Worm (Caenorhabditis elegans) whole organism, L1 larva: ENCODE data around the gene nhr-111.
A peak's percentile ranks its signal among the peaks of the same experiment; 100 is the strongest.

Source experiments
- C34B4.2 ChIP-seq: sonication (generic microtip); optimal IDR thresholded peaks from 2 replicates; lab custom pipeline; 2017; ENCODE audit warnings: mild to moderate bottlenecking, missing genetic modification characterization, missing compliant biosample characterization
- Y116A8C.19 ChIP-seq: sonication (generic microtip); optimal IDR thresholded peaks from 2 replicates; lab custom pipeline; 2016; ENCODE audit warnings: missing compliant biosample characterization, missing genetic modification characterization, borderline replicate concordance
- aha-1 ChIP-seq: fragments of 150-350 bp; optimal IDR thresholded peaks from 2 replicates; lab custom pipeline; 2014; ENCODE audit warnings: missing biosample characterization, missing genetic modification characterization
- ama-1 ChIP-seq: fragments of 150-350 bp; optimal IDR thresholded peaks from 2 replicates; lab custom pipeline; 2014
- blmp-1 ChIP-seq: fragments of 150-350 bp; optimal IDR thresholded peaks from 2 replicates; lab custom pipeline; 2014; ENCODE audit warnings: missing biosample characterization, missing genetic modification characterization
- ceh-63 ChIP-seq: fragments of 200-800 bp; sonication (Bioruptor generic); optimal IDR thresholded peaks from 2 replicates; lab custom pipeline; 2018; ENCODE audit warnings: mild to moderate bottlenecking, missing genetic modification characterization, missing compliant biosample characterization
- ceh-8 ChIP-seq: fragments of 200-800 bp; sonication (Bioruptor generic); optimal IDR thresholded peaks from 2 replicates; lab custom pipeline; 2018; ENCODE audit warnings: mild to moderate bottlenecking, missing genetic modification characterization, moderate library complexity, missing compliant biosample characterization
- dpl-1 ChIP-seq, 3 experiments: fragments of 150-350 bp in 2 of 3; sonication (generic microtip) in 1 of 3; optimal IDR thresholded peaks; 2 replicates each; lab custom pipeline; 2014 to 2017; ENCODE audit warnings: missing biosample characterization in 3 of 3, missing genetic modification characterization in 3 of 3, missing genetic modification reagents in 3 of 3
- egl-27 ChIP-seq, 2 experiments: fragments of 150-350 bp in 1 of 2; sonication (generic microtip); optimal IDR thresholded peaks; 3 replicates each; lab custom pipeline; 2017 to 2018; ENCODE audit warnings: missing biosample characterization in 2 of 2, missing genetic modification characterization in 2 of 2, missing genetic modification reagents in 2 of 2
- elt-2 ChIP-seq: sonication (generic microtip); optimal IDR thresholded peaks from 2 replicates; lab custom pipeline; 2016; ENCODE audit warnings: missing genetic modification characterization, mild to moderate bottlenecking, inconsistent platforms, missing compliant biosample characterization, missing genetic modification reagents
- elt-3 ChIP-seq, 6 experiments: fragments of 150-350 bp in 1 of 6; sonication (generic microtip); optimal IDR thresholded peaks; 2 replicates each; lab custom pipeline; 2017 to 2018; ENCODE audit warnings: missing biosample characterization in 6 of 6, missing genetic modification characterization in 6 of 6, inconsistent platforms in 1 of 6
- ets-5 ChIP-seq: fragments of 200-800 bp; sonication (Bioruptor generic); IDR thresholded peaks from 2 replicates; pipeline ENCODE4 v1.3.6; 2022; ENCODE audit warnings: missing genetic modification characterization, missing compliant biosample characterization
- fkh-4 ChIP-seq: sonication (generic microtip); optimal IDR thresholded peaks from 2 replicates; lab custom pipeline; 2016; ENCODE audit warnings: missing compliant biosample characterization, missing genetic modification characterization, borderline replicate concordance
- hlh-17 ChIP-seq: fragments of 200-800 bp; sonication (Bioruptor generic); optimal IDR thresholded peaks from 2 replicates; lab custom pipeline; 2018; ENCODE audit warnings: missing genetic modification characterization, mild to moderate bottlenecking, missing compliant biosample characterization, moderate library complexity, borderline replicate concordance
- lin-13 ChIP-seq: fragments of 150-350 bp; optimal IDR thresholded peaks from 2 replicates; lab custom pipeline; 2014; ENCODE audit warnings: missing biosample characterization, missing genetic modification reagents, missing genetic modification characterization
- lin-35 ChIP-seq, 2 experiments: fragments of 150-350 bp; optimal IDR thresholded peaks; 2 replicates each; lab custom pipeline; 2014; ENCODE audit warnings: missing biosample characterization in 2 of 2, missing genetic modification characterization in 2 of 2, missing genetic modification reagents in 2 of 2
- lin-39 ChIP-seq: fragments of 150-350 bp; optimal IDR thresholded peaks from 2 replicates; lab custom pipeline; 2014; ENCODE audit warnings: missing biosample characterization, missing genetic modification reagents, missing genetic modification characterization
- lsy-2 ChIP-seq, 2 experiments: fragments of 150-350 bp; optimal IDR thresholded peaks; 2 replicates each; lab custom pipeline; 2014; ENCODE audit warnings: missing biosample characterization in 2 of 2, missing genetic modification characterization in 2 of 2
- mdl-1 ChIP-seq, 2 experiments: fragments of 150-350 bp; optimal IDR thresholded peaks; 2 replicates each; lab custom pipeline; 2014 to 2017; ENCODE audit warnings: missing biosample characterization in 2 of 2, missing genetic modification characterization in 2 of 2, inconsistent platforms in 1 of 2
- mep-1 ChIP-seq: fragments of 150-350 bp; optimal IDR thresholded peaks from 2 replicates; lab custom pipeline; 2014; ENCODE audit warnings: missing biosample characterization, missing genetic modification characterization
- nhr-11 ChIP-seq: fragments of 150-350 bp; optimal IDR thresholded peaks from 2 replicates; lab custom pipeline; 2014; ENCODE audit warnings: missing biosample characterization, missing genetic modification characterization
- nhr-20 ChIP-seq: sonication (generic microtip); optimal IDR thresholded peaks from 2 replicates; lab custom pipeline; 2016; ENCODE audit warnings: mild to moderate bottlenecking, missing genetic modification characterization, missing compliant biosample characterization
- nhr-237 ChIP-seq: fragments of 150-350 bp; optimal IDR thresholded peaks from 2 replicates; lab custom pipeline; 2014; ENCODE audit warnings: missing biosample characterization, missing genetic modification characterization
- nhr-71 ChIP-seq: sonication (generic microtip); optimal IDR thresholded peaks from 2 replicates; lab custom pipeline; 2016; ENCODE audit warnings: mild to moderate bottlenecking, missing genetic modification characterization, moderate library complexity, missing compliant biosample characterization
- nhr-85 ChIP-seq: sonication (generic microtip); peaks from one replicate; lab custom pipeline; 2016; ENCODE audit warnings: missing genetic modification characterization, inconsistent platforms, missing compliant biosample characterization
- nhr-90 ChIP-seq: sonication (generic microtip); optimal IDR thresholded peaks from 2 replicates; lab custom pipeline; 2016; ENCODE audit warnings: mild to moderate bottlenecking, missing genetic modification characterization, missing compliant biosample characterization; ENCODE audit not compliant: poor library complexity
- pax-3 ChIP-seq: fragments of 200-800 bp; sonication (Bioruptor generic); optimal IDR thresholded peaks from 2 replicates; lab custom pipeline; 2018; ENCODE audit warnings: mild to moderate bottlenecking, missing genetic modification characterization, moderate library complexity, missing compliant biosample characterization
- pqm-1 ChIP-seq: sonication (generic microtip); optimal IDR thresholded peaks from 3 replicates; lab custom pipeline; 2017; ENCODE audit warnings: missing biosample characterization, missing genetic modification characterization
- rnt-1 ChIP-seq: sonication (generic microtip); optimal IDR thresholded peaks from 2 replicates; lab custom pipeline; 2016; ENCODE audit warnings: mild to moderate bottlenecking, missing genetic modification characterization, moderate library complexity, missing compliant biosample characterization
- snpc-4 ChIP-seq: fragments of 150-350 bp; optimal IDR thresholded peaks from 2 replicates; lab custom pipeline; 2014; ENCODE audit warnings: missing biosample characterization, missing genetic modification characterization
- snu-23 ChIP-seq: sonication (generic microtip); optimal IDR thresholded peaks from 2 replicates; lab custom pipeline; 2016; ENCODE audit warnings: missing genetic modification characterization, missing compliant biosample characterization
- sptf-1 ChIP-seq: fragments of 150-350 bp; optimal IDR thresholded peaks from 2 replicates; lab custom pipeline; 2014; ENCODE audit warnings: missing biosample characterization, missing genetic modification characterization
- sup-37 ChIP-seq: fragments of 200-800 bp; sonication (Bioruptor generic); optimal IDR thresholded peaks from 2 replicates; lab custom pipeline; 2018; ENCODE audit warnings: mild to moderate bottlenecking, missing genetic modification characterization, missing compliant biosample characterization
- tbx-2 ChIP-seq: sonication (generic microtip); optimal IDR thresholded peaks from 2 replicates; lab custom pipeline; 2016; ENCODE audit warnings: missing genetic modification characterization, missing compliant biosample characterization
- unc-30 ChIP-seq: sonication (generic microtip); optimal IDR thresholded peaks from 2 replicates; lab custom pipeline; 2017; ENCODE audit warnings: missing biosample characterization, missing genetic modification characterization
- unc-98 ChIP-seq: fragments of 200-800 bp; sonication (Bioruptor generic); IDR thresholded peaks from 2 replicates; pipeline ENCODE4 v1.3.6; 2022; ENCODE audit warnings: missing genetic modification characterization, missing compliant biosample characterization
- zip-4 ChIP-seq: fragments of 200-800 bp; sonication (Bioruptor generic); optimal IDR thresholded peaks from 2 replicates; lab custom pipeline; 2018; ENCODE audit warnings: mild to moderate bottlenecking, missing genetic modification characterization, moderate library complexity, missing compliant biosample characterization
- ztf-11 ChIP-seq, 2 experiments: sonication (generic microtip); optimal IDR thresholded peaks; 2 replicates each; lab custom pipeline; 2016 to 2017; ENCODE audit warnings: missing genetic modification characterization in 2 of 2, missing biosample characterization in 1 of 2, missing compliant biosample characterization in 1 of 2
- ztf-4 ChIP-seq: fragments of 150-350 bp; optimal IDR thresholded peaks from 2 replicates; lab custom pipeline; 2014; ENCODE audit warnings: missing biosample characterization, missing genetic modification characterization

nhr-111 gene

ce11 chrV:16120922-16121321 lies 3.7 kb downstream of the nhr-111 start, which contains the start of gene skr-3:
skr-3 (plus strand) TSS chrV:16121084.
- TF ChIP-seq elt-2 (tag; lab: Kevin White, UChicago) (peak; percentile 50), nhr-85 (tag; lab: Kevin White, UChicago) (peak; percentile 60), tbx-2 (no peak)

- TF ChIP-seq ztf-4 (no peak), unc-98 (GFP tag; lab: Robert Waterston, UW) (no peak), mdl-1 (tag; optimal IDR thresholded peaks at IDR 0.05; lab: Kevin White, UChicago) (no peak), hlh-17 (no peak), zip-4 (GFP tag; lab: Kevin White, UChicago) (peak; percentile 82), fkh-4 (no peak)
- TF ChIP-seq, all 84 proteins: peak for 1
Measured at ce11 chrV:16120499-16120898, 4.1 kb downstream of the nhr-111 start.

- TF ChIP-seq pax-3 (tag; lab: Kevin White, UChicago) (no peak), unc-98 (GFP tag; lab: Robert Waterston, UW) (no peak), nhr-11 (tag; lab: Kevin White, UChicago) (no peak), ceh-63 (no peak), egl-27 (tag; optimal IDR thresholded peaks at IDR 0.05; lab: Kevin White, UChicago) (no peak), lin-13 (GFP tag; lab: Kevin White, UChicago) (no peak), aha-1 (tag; lab: Kevin White, UChicago) (no peak), nhr-71 (tag; lab: Kevin White, UChicago) (no peak), snu-23 (no peak), pqm-1 (no peak), ets-5 (no peak), sptf-1 (tag; lab: Kevin White, UChicago) (no peak), snpc-4 (no peak), lsy-2 (tag; optimal IDR thresholded peaks at IDR 0.05; lab: Kevin White, UChicago) (no peak), dpl-1 (GFP tag; optimal IDR thresholded peaks at IDR 0.05; lab: Kevin White, UChicago) (no peak), hlh-17 (no peak), ama-1 (lab: Kevin White, UChicago) (no peak), elt-2 (tag; lab: Kevin White, UChicago) (no peak), nhr-20 (tag; lab: Kevin White, UChicago) (no peak)
Measured at ce11 chrV:16118601-16119000, 6.0 kb downstream of the nhr-111 start, which contains the start of gene str-103. str-103 (minus strand) TSS chrV:16118701.

ce11 chrV:16115381-16115780 lies 9.3 kb downstream of the nhr-111 start, which contains the start of gene str-25:
str-25 (plus strand) TSS chrV:16115681.
- TF ChIP-seq lin-39 (tag; lab: Kevin White, UChicago) (no peak), snpc-4 (no peak), unc-30 (no peak), ztf-11 (tag; optimal IDR thresholded peaks at IDR 0.05; lab: Kevin White, UChicago) (no peak), nhr-237 (tag; lab: Kevin White, UChicago) (no peak), hlh-17 (no peak), rnt-1 (tag; lab: Kevin White, UChicago) (no peak), C34B4.2 (no peak), elt-2 (tag; lab: Kevin White, UChicago) (no peak), mep-1 (tag; lab: Kevin White, UChicago) (no peak), lin-35 (GFP tag; optimal IDR thresholded peaks at IDR 0.05; lab: Kevin White, UChicago) (no peak), ceh-8 (no peak), nhr-90 (tag; lab: Kevin White, UChicago) (no peak), elt-3 (tag; optimal IDR thresholded peaks at IDR 0.05; lab: Kevin White, UChicago) (no peak), sup-37 (GFP tag; lab: Kevin White, UChicago) (no peak), blmp-1 (tag; lab: Kevin White, UChicago) (no peak), Y116A8C.19 (tag; lab: Kevin White, UChicago) (no peak), ama-1 (lab: Kevin White, UChicago) (no peak)
- TF ChIP-seq, all 84 proteins: peak for 0
